Worm (Caenorhabditis elegans) whole organism, L4/young adult: ENCODE results near the gene srz-66.

Experiments
- W03F9.2 ChIP-seq: fragments of 150-350 bp; optimal IDR thresholded peaks from 2 replicates; lab custom pipeline; 2014; ENCODE audit warnings: missing biosample characterization, missing genetic modification characterization
- dao-5 ChIP-seq: sonication (generic microtip); optimal IDR thresholded peaks from 2 replicates; lab custom pipeline; 2016; ENCODE audit warnings: missing genotype, missing genetic modification characterization, moderate library complexity, missing compliant biosample characterization
- him-1 ChIP-seq: sonication (generic microtip); optimal IDR thresholded peaks from 2 replicates; lab custom pipeline; 2016; ENCODE audit warnings: missing genotype, missing genetic modification reagents, missing genetic modification characterization, missing compliant biosample characterization

The srz-66 gene

DNA sequence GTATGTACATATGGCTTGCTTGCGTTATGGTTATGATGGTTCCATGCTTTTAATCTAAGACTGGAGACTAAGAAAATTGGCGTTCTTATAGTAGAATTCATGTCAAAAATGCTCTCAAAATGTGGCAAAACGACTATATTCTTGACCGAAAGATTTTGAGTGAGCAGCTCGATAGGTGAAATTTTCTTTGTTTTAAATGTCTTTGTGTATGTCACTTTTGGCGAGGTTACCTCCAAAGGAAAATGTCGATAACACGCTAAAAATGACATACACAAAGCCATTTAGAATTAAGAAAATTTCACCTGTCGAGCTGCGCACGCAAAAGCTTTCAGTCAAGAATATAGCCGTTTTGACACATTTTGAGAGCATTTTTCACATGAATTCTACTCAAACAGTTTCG lies at the start of gene srz-66:
Gene srz-66, minus strand, starts transcription at position 101 of the 400 bp plus-strand sequence.
- no peak for TF ChIP-seq dao-5
- no peak for TF ChIP-seq W03F9.2
- TF ChIP-seq him-1 (tag; lab: Kevin White, UChicago) = no peak

DNA sequence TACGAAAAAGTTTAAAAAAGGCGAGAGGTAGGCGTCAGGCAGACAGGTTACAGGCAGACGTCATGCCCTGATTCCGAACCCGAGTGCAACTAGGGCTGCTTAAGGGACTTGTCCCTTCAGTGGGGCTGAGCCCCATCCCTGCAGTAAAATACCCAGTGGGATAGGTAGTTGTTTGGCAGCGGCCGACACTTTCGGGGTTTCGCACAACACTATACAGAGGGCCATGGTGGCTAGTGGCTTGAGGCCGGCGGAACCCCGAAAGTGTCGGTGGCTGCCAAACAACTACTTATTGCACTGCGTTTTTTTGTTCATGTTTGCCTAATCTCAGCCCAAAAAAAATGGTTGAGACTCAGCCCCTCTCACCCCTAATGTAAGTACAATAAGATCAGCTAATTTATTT lies 48.2 kb upstream of the srz-66 start:
- TF ChIP-seq W03F9.2 (no peak), him-1 (tag; lab: Kevin White, UChicago) (no peak), dao-5 (no peak)

DNA sequence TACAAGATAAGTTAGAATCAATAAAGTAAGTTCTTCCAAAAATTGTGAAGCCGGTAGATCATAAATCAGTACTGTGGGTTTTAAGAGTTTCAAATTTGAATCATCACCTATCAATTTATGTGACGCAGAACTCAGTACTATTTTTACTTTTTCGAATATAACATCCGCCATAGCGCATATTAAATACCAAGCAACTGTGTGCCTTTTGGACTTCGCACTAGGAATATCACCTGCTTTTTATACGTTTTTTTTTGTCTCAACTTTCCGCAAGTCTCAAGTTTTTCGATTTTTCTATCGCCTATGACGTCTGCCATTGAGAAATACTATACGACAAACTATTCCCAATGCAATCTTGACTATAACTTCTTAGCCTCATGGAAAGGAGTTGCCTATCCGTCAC lies 45.4 kb upstream of the srz-66 start, which contains the start of gene srh-113:
Gene srh-113, plus strand, starts transcription at position 301 of the 400 bp plus-strand sequence.
- TF ChIP-seq him-1 (tag; lab: Kevin White, UChicago) = no peak
- TF ChIP-seq W03F9.2 = no peak
- no peak for TF ChIP-seq dao-5

DNA sequence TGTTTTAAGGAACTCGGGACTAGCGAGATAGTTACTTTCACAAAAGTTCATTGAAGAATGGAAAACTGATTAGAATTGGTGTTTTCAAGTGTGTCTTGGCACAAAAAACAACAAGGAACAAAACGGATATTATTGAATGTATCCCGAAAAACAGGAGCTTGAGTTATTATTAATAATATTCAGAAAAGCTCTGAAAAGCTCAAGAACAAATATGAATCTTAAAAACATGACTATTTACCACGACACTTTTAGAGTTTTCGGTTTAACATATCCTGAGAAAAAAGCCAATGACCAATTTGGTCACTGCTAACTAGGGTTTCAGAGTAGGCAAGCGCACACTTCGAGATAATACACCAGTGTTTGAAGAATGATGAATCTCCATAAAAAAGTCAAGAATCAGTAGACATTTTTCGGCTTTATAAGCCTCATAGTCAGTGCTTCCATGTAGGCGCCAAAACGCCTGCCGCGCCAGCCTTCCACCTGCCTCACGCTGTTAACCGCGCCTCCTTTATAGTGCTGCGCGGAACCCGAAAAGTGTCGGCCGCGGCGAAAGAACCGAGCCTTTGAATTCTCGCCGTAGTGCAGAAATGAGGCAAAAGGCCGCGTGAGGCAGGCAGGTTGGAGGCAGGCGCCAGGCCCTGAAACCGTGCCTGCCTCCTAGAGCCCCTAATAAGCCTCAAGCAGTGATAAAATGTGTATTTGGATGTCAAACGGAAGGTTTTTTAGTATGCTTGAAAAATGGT lies 44.8 kb upstream of the srz-66 start, which contains the start of gene srh-236:
Gene srh-236, minus strand, starts transcription at position 51 of the 743 bp plus-strand sequence.
- TF ChIP-seq W03F9.2 (no peak), him-1 (tag; lab: Kevin White, UChicago) (no peak), dao-5 (no peak)

DNA sequence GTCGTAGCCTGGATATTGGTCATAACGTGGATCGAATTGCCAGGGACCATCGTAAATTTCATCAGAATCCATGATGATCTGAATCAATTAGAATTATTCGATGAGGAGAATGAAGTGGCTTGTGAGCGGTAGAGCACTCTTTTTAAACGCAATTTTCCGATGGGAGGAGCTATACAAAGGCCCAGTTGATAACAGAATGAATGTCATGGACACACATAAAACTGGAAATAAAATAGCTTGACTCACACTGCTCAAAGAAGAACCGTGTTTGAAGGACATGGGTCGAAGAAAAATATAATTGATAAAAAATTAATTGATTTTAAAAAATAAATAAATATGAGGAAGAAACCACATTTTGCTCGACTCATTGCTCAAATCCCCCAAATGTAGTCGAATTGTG lies 40.7 kb upstream of the srz-66 start, which contains the start of gene Y68A4A.13:
Gene Y68A4A.13, minus strand, starts transcription at position 101 of the 400 bp plus-strand sequence.
- TF ChIP-seq dao-5 (no peak), W03F9.2 (no peak), him-1 (tag; lab: Kevin White, UChicago) (no peak)

DNA sequence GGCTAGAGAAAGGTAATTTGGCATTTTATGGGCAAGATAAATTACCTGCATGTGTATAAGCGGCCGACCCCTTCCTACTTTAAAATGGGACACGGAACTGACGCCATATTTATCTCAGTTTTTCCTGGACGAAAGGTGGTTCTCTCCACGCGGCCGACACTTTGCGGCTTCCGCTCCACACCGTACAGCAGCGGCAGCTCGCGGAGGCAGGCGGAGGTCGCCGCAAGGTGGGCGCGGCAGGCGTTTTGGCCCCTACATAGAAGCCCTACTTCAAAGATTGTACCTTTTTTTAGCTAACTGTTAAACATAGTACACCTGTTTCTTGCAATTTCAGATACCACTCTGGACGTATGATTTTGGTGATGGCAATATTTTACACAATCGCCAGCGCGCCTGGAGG lies 39.1 kb upstream of the srz-66 start:
- no peak for TF ChIP-seq dao-5
- TF ChIP-seq him-1 (tag; lab: Kevin White, UChicago) = no peak
- no peak for TF ChIP-seq W03F9.2

DNA sequence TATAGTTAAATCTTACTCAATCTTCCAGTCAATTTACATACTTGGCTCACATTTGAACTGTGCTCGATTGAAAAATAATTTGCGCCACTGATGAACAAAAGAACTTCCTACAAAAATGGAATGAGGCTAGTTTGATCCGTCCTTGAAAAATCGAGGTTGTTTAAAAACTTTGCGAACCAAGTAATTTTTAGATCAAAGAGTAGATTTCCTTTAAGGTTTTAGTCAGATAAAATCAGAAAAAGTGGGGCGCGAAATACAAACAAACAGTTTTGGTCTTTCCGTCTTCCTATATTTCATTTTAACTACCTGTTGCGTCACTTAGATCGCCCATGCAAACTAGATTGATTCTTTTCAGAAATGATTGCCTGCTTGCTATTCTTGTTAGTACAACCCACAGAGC lies 34.5 kb upstream of the srz-66 start, which contains the start of gene Y68A4A.10:
Gene Y68A4A.10, plus strand, starts transcription at position 301 of the 400 bp plus-strand sequence.
- TF ChIP-seq W03F9.2 = no peak
- TF ChIP-seq dao-5 = no peak
- no peak for TF ChIP-seq him-1 (tag; lab: Kevin White, UChicago)

DNA sequence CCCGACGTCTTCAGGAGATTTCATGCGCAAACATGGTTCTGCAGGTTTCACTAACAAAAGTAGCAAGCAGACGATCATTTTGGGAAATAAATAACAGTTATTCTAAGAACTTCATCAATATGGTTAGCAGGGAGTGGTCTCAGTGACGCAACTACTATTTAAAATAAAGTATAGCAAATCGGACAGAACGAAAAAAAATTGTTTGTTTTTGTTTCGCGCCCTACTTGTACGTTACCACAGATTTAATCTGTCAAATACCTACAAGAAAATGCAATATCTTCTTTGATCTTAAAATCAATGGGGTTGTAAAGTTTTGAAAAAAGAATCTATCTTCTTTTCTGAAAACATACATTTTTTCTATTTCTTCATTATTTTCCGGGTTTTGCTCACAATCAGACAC lies 31.6 kb upstream of the srz-66 start, which contains the start of gene srz-96:
Gene srz-96, plus strand, starts transcription at position 301 of the 400 bp plus-strand sequence.
- TF ChIP-seq dao-5 (no peak), him-1 (tag; lab: Kevin White, UChicago) (no peak), W03F9.2 (no peak)

DNA sequence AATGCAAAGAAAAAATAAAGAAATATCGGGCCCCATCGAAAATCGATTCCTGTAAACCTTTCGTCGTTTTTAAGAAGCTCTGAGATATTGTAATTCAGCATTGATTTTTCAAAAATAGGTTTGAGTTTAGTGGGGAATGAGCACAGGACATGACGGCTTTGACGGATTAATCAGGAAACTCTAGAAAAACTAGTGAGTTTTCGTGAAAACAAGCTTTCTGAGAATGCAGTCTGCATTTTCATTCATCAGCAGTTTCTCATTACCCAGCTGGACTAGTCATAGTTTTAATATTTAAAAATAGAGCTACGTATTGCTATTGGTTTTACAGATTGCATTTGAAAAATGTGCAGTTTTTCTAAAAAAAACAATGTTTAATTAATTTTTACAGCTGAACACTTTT lies 24.9 kb upstream of the srz-66 start, which contains the start of gene srz-47:
Gene srz-47, minus strand, starts transcription at position 101 of the 400 bp plus-strand sequence.
- TF ChIP-seq dao-5 = no peak
- TF ChIP-seq him-1 (tag; lab: Kevin White, UChicago) = no peak
- no peak for TF ChIP-seq W03F9.2

DNA sequence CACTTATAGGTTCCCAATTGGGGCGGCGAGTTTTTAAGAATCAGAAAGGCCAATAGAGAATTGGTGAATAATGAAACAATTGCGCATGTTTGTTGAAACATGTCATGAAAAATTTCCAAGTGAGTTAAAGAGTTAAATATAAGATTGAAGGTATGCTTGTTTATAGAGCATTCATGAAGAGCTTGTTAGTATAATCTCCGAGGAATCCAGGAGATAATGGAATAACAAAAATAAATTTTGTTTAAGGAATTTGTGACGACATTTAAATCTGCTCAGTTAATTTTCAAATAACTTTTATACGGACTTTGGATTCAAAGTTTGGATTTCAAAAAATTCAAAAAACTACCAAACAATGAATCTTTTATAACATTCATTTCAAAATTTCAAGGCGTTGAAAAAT lies 23.0 kb upstream of the srz-66 start, which contains the start of gene str-199:
Gene str-199, minus strand, starts transcription at position 101 of the 400 bp plus-strand sequence.
- TF ChIP-seq W03F9.2 (no peak), dao-5 (no peak), him-1 (tag; lab: Kevin White, UChicago) (no peak)

DNA sequence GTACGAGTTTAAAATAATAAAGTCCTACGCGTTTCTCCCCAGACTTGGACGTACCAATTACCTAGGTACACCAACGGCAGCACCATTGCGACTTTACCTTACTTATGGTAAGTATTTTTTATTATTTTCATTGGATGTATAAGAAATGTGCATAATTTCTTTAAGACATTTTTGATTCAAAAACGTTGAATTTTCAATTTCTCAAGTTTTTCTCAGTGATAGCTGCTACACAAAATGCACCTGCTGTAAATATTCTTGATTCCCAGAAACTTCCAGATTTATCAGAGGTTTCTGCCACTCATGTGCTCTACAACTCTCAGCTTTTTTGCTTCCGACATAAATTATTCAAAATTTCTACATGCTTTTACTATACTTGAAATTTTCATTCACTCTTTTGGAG lies 14.7 kb upstream of the srz-66 start, which contains the start of gene srh-159:
Gene srh-159, plus strand, starts transcription at position 301 of the 400 bp plus-strand sequence.
- TF ChIP-seq dao-5 (no peak), him-1 (tag; lab: Kevin White, UChicago) (no peak), W03F9.2 (no peak)

DNA sequence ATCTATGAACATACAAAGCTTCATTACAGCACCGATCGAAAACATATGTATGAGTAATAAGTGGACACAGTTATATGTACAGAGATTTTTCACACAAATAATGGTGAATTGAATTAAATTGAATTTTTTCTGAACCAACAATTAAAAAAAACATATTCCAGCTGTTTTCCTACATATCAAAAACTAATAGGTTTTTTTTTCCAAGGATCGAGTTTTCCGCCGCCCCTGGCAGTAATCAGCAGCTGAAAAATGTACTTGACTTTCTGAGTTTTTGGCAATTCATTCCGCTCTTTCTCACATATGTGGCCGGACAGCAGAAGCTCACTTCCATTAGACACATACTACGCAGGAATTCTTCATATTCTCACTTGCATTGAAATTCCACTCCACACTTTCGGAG lies 11.1 kb upstream of the srz-66 start, which contains the start of gene srh-174:
Gene srh-174, plus strand, starts transcription at position 301 of the 400 bp plus-strand sequence.
- TF ChIP-seq him-1 (tag; lab: Kevin White, UChicago) (no peak), W03F9.2 (no peak), dao-5 (no peak)

DNA sequence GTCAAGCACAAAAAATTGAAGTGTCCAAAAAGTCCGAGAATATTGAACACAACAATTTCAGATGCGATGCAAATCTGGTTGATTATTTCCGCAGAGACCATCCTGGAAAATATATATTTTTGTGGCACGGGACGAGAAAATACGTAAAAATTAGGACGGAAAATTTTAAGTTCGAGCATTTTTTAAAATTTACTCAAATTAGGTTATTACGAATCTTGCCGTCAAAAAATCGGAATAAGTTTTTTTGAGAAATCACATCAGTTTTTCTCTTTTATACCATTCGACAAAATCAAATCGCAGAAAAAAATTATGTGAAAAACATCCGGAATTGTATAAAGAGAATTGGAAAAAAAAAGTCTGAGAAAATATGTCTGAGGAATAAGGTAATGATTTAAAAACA lies 10.6 kb upstream of the srz-66 start, which contains the start of gene srsx-1:
Gene srsx-1, minus strand, starts transcription at position 101 of the 400 bp plus-strand sequence.
- TF ChIP-seq dao-5 = no peak
- no peak for TF ChIP-seq him-1 (tag; lab: Kevin White, UChicago)
- TF ChIP-seq W03F9.2 = no peak

DNA sequence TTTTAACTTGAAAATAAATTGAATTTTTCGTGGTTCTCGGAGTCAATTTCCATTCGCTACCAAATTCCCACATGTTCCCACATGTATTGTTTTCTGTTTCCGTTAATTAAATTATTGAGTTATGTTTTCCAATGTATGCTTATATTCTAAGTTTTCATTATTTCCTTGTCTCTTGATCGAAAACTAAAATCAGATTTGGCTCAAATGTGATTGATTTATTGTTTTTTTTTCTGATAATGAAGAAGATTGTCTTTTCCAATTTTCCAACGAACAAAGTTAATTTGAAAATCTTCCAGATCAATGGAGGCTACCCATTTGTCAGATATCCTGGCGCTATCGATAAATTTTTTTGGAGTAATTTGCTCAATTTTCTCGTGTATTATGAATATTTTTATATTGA lies 6.4 kb upstream of the srz-66 start, which contains the start of gene srbc-25:
Gene srbc-25, plus strand, starts transcription at position 301 of the 400 bp plus-strand sequence.
- no peak for TF ChIP-seq him-1 (tag; lab: Kevin White, UChicago)
- TF ChIP-seq dao-5 = no peak
- no peak for TF ChIP-seq W03F9.2

DNA sequence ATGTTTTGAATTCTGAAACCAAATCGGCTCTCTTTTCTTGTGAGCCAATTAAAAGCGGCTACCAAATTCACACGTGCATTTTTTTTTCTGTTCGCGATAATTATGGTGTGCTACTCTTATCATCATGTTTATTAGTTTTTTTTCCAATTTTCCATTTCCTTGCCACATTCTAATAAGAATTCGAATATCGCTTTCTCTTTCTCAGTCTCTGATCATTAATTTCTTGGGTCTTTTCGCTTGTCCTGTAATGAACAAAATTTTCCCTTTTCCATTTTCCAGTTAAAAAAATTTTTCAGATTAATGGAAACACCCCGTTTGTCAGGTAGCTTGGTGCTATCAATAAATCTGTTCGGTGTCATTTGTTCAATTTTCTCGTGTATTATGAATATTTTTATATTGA lies 4.2 kb upstream of the srz-66 start, which contains the start of gene srbc-26:
Gene srbc-26, plus strand, starts transcription at position 301 of the 400 bp plus-strand sequence.
- TF ChIP-seq dao-5 (no peak), him-1 (tag; lab: Kevin White, UChicago) (no peak), W03F9.2 (no peak)
